Fruit fly (Drosophila melanogaster): ENCODE measurements around the gene Pdp1.
A peak's percentile ranks its signal among the peaks of the same experiment; 100 is the strongest.

The Pdp1 gene

dm6 chr3L:7860634-7861431, 6.3 kb downstream of the Pdp1 start (continued):
- TF ChIP-seq CG12155 (GFP tag; optimal IDR thresholded peaks at IDR 0.05) (peak; percentile 47), eyg (GFP tag; optimal IDR thresholded peaks at IDR 0.05) (no peak), Bgb (GFP tag; IDR thresholded peaks at IDR 0.05; ENCODE audit: partially characterized antibody) (no peak), gcm (GFP tag; optimal IDR thresholded peaks at IDR 0.05) (peak; percentile 22), sc (optimal IDR thresholded peaks at IDR 0.05) (no peak), sc (GFP tag; optimal IDR thresholded peaks at IDR 0.05) (no peak), Antp (GFP tag; optimal IDR thresholded peaks at IDR 0.05) (peak; percentile 15), fd102C (GFP tag; optimal IDR thresholded peaks at IDR 0.05) (no peak), Elba2 (GFP tag; optimal IDR thresholded peaks at IDR 0.05) (no peak), chinmo (GFP tag; IDR thresholded peaks at IDR 0.05; ENCODE audit: partially characterized antibody) (0 out of 4 replicates have a peak, but pooled peaks have one; percentile 50), NK7.1 (GFP tag; optimal IDR thresholded peaks at IDR 0.05) (no peak), CG1647 (GFP tag; optimal IDR thresholded peaks at IDR 0.05) (no peak), CG1603 (tag; optimal IDR thresholded peaks at IDR 0.05) (no peak), CG7745 (tag; optimal IDR thresholded peaks at IDR 0.05) (no peak), CG7556 (GFP tag; optimal IDR thresholded peaks at IDR 0.05) (peak; percentile 58), tup (GFP tag; optimal IDR thresholded peaks at IDR 0.05) (peak; percentile 2), Hr78 (GFP tag; optimal IDR thresholded peaks at IDR 0.05) (no peak), Scr (GFP tag; IDR thresholded peaks at IDR 0.05; ENCODE audit: partially characterized antibody) (no peak), CG8388 (GFP tag; optimal IDR thresholded peaks at IDR 0.05) (peak; percentile 46), p53 (GFP tag; optimal IDR thresholded peaks at IDR 0.05) (no peak), wek (GFP tag; optimal IDR thresholded peaks at IDR 0.05) (no peak), CG6791 (GFP tag; IDR thresholded peaks at IDR 0.05; ENCODE audit: partially characterized antibody) (no peak), Drgx (GFP tag; IDR thresholded peaks at IDR 0.05) (no peak; the same call in 1 of the 2 replicates), Blimp-1 (GFP tag; optimal IDR thresholded peaks at IDR 0.05) (no peak), Dref (GFP tag; IDR thresholded peaks at IDR 0.05) (no peak), kay (GFP tag; optimal IDR thresholded peaks at IDR 0.05) (peak; percentile 26), pita (GFP tag; optimal IDR thresholded peaks at IDR 0.05) (no peak), CG4730 (GFP tag; IDR thresholded peaks at IDR 0.05) (peak; percentile 56), Rx (GFP tag; IDR thresholded peaks at IDR 0.05) (peak; percentile 46; the same call in 1 of the 2 replicates), CG9727 (GFP tag; optimal IDR thresholded peaks at IDR 0.05) (peak; percentile 64), ranshi (GFP tag; IDR thresholded peaks at IDR 0.05) (no peak), pan (optimal IDR thresholded peaks at IDR 0.05) (no peak), pan (GFP tag; optimal IDR thresholded peaks at IDR 0.05 in 1 of 2, IDR thresholded peaks at IDR 0.05 in 1 of 2) (peak in 1 of 2 experiments; percentile 71), hth (optimal IDR thresholded peaks at IDR 0.05) (no peak), Six4 (GFP tag; optimal IDR thresholded peaks at IDR 0.05) (peak; percentile 4), sna (GFP tag; IDR thresholded peaks at IDR 0.05; ENCODE audit: partially characterized antibody) (no peak), Camta (GFP tag; optimal IDR thresholded peaks at IDR 0.05) (peak; percentile 55), CG13123 (GFP tag; optimal IDR thresholded peaks at IDR 0.05) (no peak), nerfin-2 (GFP tag; IDR thresholded peaks at IDR 0.05; ENCODE audit: partially characterized antibody) (no peak), CG1792 (GFP tag; optimal IDR thresholded peaks at IDR 0.05) (no peak), yki (optimal IDR thresholded peaks at IDR 0.05) (no peak), ato (GFP tag; IDR thresholded peaks at IDR 0.05; ENCODE audit: partially characterized antibody) (no peak), CG14441 (GFP tag; IDR thresholded peaks at IDR 0.05) (0 out of 2 replicates have a peak, but pooled peaks have one; percentile 5), Lhr (GFP tag; optimal IDR thresholded peaks at IDR 0.05) (no peak), fd96Cb (tag; optimal IDR thresholded peaks at IDR 0.05) (no peak), Ets65A (GFP tag) (peak; percentile 88), HLH54F (GFP tag; optimal IDR thresholded peaks at IDR 0.05) (peak; percentile 43), Dip3 (GFP tag; optimal IDR thresholded peaks at IDR 0.05) (peak; percentile 38), org-1 (GFP tag; optimal IDR thresholded peaks at IDR 0.05) (no peak), CG4328 (GFP tag; optimal IDR thresholded peaks at IDR 0.05) (peak; percentile 23)
